Fruit fly (Drosophila melanogaster) whole organism, wandering third instar larva: ENCODE measurements around the gene Cht6.

ENCODE experiments used
- Abd-B ChIP-seq: fragments of >200 bp; optimal IDR thresholded peaks from 2 replicates; lab custom pipeline; 2017; ENCODE audit warnings: missing biosample characterization, missing genetic modification characterization
- CG9705 ChIP-seq: fragments of 200-800 bp; sonication (Bioruptor generic); optimal IDR thresholded peaks from 2 replicates; lab custom pipeline; 2018; ENCODE audit warnings: missing biosample characterization, mild to moderate bottlenecking, missing genetic modification characterization
- CrebA ChIP-seq: fragments of 200-800 bp; sonication (Bioruptor generic); optimal IDR thresholded peaks from 2 replicates; lab custom pipeline; 2016; ENCODE audit warnings: missing biosample characterization, mild to moderate bottlenecking, missing genetic modification characterization, borderline replicate concordance
- Dfd ChIP-seq: fragments of >200 bp; optimal IDR thresholded peaks from 2 replicates; lab custom pipeline; 2017; ENCODE audit warnings: missing biosample characterization, missing genetic modification characterization
- Dif ChIP-seq: fragments of 200-275, 200-300 bp; sonication (Bioruptor generic); optimal IDR thresholded peaks from 2 replicates; lab custom pipeline; 2018; ENCODE audit warnings: missing biosample characterization, missing genetic modification characterization; ENCODE audit not compliant: partially characterized antibody
- GATAd ChIP-seq: sonication (Bioruptor generic); optimal IDR thresholded peaks from 2 replicates; lab custom pipeline; 2016; ENCODE audit warnings: missing biosample characterization, missing genetic modification characterization
- Hnf4 ChIP-seq: fragments of 200-800 bp; sonication (Bioruptor generic); optimal IDR thresholded peaks from 2 replicates; lab custom pipeline; 2016; ENCODE audit warnings: missing biosample characterization, mild to moderate bottlenecking, missing genetic modification characterization
- Hr78 ChIP-seq: fragments of >200 bp; optimal IDR thresholded peaks from 2 replicates; lab custom pipeline; 2017; ENCODE audit warnings: missing biosample characterization, missing genetic modification characterization
- Hr83 ChIP-seq: fragments of 200-300 bp; sonication (Bioruptor generic); optimal IDR thresholded peaks from 2 replicates; lab custom pipeline; 2016; ENCODE audit warnings: missing biosample characterization, mild to moderate bottlenecking, missing genetic modification characterization, moderate library complexity; ENCODE audit not compliant: poor library complexity, severe bottlenecking
- Jra ChIP-seq: sonication (Bioruptor generic); optimal IDR thresholded peaks from 2 replicates; lab custom pipeline; 2016; ENCODE audit warnings: missing biosample characterization, missing genetic modification characterization
- Mio ChIP-seq: sonication (Bioruptor generic); optimal IDR thresholded peaks from 2 replicates; lab custom pipeline; 2016; ENCODE audit warnings: missing biosample characterization, missing genetic modification characterization
- Myc ChIP-seq: fragments of >200 bp; optimal IDR thresholded peaks from 2 replicates; lab custom pipeline; 2017
- OdsH ChIP-seq: fragments of 200-800 bp; sonication (Bioruptor generic); optimal IDR thresholded peaks from 2 replicates; lab custom pipeline; 2016; ENCODE audit warnings: missing biosample characterization, mild to moderate bottlenecking, missing genetic modification characterization
- Rel ChIP-seq, 2 experiments: fragments of 200-800 bp; sonication (Bioruptor generic) in 1 of 2; optimal IDR thresholded peaks; 2 replicates in 1 of 2; 3 replicates in 1 of 2; lab custom pipeline; 2016 to 2019; ENCODE audit warnings: mild to moderate bottlenecking in 2 of 2, missing biosample characterization in 2 of 2, missing genetic modification characterization in 2 of 2, moderate library complexity in 1 of 2
- Vsx2 ChIP-seq: fragments of 200-300, 225-300 bp; sonication (Bioruptor generic); optimal IDR thresholded peaks from 2 replicates; lab custom pipeline; 2018; ENCODE audit warnings: missing biosample characterization, missing genetic modification characterization; ENCODE audit not compliant: partially characterized antibody
- br ChIP-seq: fragments of 200-800 bp; sonication (Bioruptor generic); optimal IDR thresholded peaks from 2 replicates; lab custom pipeline; 2016; ENCODE audit warnings: missing biosample characterization, missing genetic modification characterization
- brk ChIP-seq: fragments of 200-800 bp; sonication (Bioruptor generic); optimal IDR thresholded peaks from 2 replicates; lab custom pipeline; 2016; ENCODE audit warnings: missing biosample characterization, mild to moderate bottlenecking, missing genetic modification characterization
- dmrt93B ChIP-seq: fragments of 200-800 bp; sonication (Bioruptor generic); optimal IDR thresholded peaks from 2 replicates; lab custom pipeline; 2018; ENCODE audit warnings: missing biosample characterization, mild to moderate bottlenecking, missing genetic modification characterization
- dsf ChIP-seq: sonication (Bioruptor generic); optimal IDR thresholded peaks from 2 replicates; lab custom pipeline; 2016; ENCODE audit warnings: missing biosample characterization, missing genetic modification characterization, borderline replicate concordance
- ey ChIP-seq: fragments of 200-800 bp; sonication (Bioruptor generic); optimal IDR thresholded peaks from 2 replicates; lab custom pipeline; 2016; ENCODE audit warnings: missing biosample characterization, missing genetic modification characterization
- fru ChIP-seq: fragments of 200-800 bp; sonication (Bioruptor generic); optimal IDR thresholded peaks from 3 replicates; lab custom pipeline; 2016; ENCODE audit warnings: missing biosample characterization, mild to moderate bottlenecking, missing genetic modification characterization
- h ChIP-seq: fragments of 200-800 bp; sonication (Bioruptor generic); optimal IDR thresholded peaks from 3 replicates; lab custom pipeline; 2016; ENCODE audit warnings: missing biosample characterization, mild to moderate bottlenecking, missing genetic modification characterization
- jim ChIP-seq: fragments of 175-275, 200-325 bp; sonication (Bioruptor generic); optimal IDR thresholded peaks from 2 replicates; lab custom pipeline; 2016; ENCODE audit warnings: missing biosample characterization, mild to moderate bottlenecking, missing genetic modification characterization
- lola ChIP-seq: fragments of >200 bp; optimal IDR thresholded peaks from 2 replicates; lab custom pipeline; 2017; ENCODE audit warnings: missing biosample characterization, missing genetic modification characterization
- pan ChIP-seq: fragments of >200 bp; optimal IDR thresholded peaks from 2 replicates; lab custom pipeline; 2017
- psq ChIP-seq: fragments of 200-800 bp; sonication (Bioruptor generic); optimal IDR thresholded peaks from 3 replicates; lab custom pipeline; 2017; ENCODE audit warnings: missing biosample characterization, mild to moderate bottlenecking, missing genetic modification characterization, moderate library complexity
- rgr ChIP-seq: fragments of 200-800 bp; sonication (Bioruptor generic); optimal IDR thresholded peaks from 3 replicates; lab custom pipeline; 2016; ENCODE audit warnings: missing biosample characterization, mild to moderate bottlenecking, missing genetic modification characterization
- sage ChIP-seq: fragments of 200-800 bp; sonication (Bioruptor generic); optimal IDR thresholded peaks from 2 replicates; lab custom pipeline; 2016; ENCODE audit warnings: missing biosample characterization, mild to moderate bottlenecking, missing genetic modification characterization
- sv ChIP-seq: fragments of 200-800 bp; sonication (Bioruptor generic); optimal IDR thresholded peaks from 3 replicates; lab custom pipeline; 2016; ENCODE audit warnings: missing biosample characterization, missing genetic modification characterization
- usp ChIP-seq: fragments of >200 bp; optimal IDR thresholded peaks from 2 replicates; lab custom pipeline; 2017; ENCODE audit warnings: missing biosample characterization, missing genetic modification characterization
- woc ChIP-seq: sonication (Bioruptor generic); optimal IDR thresholded peaks from 2 replicates; lab custom pipeline; 2016; ENCODE audit warnings: missing biosample characterization, mild to moderate bottlenecking, missing genetic modification characterization

Gene Cht6

DNA sequence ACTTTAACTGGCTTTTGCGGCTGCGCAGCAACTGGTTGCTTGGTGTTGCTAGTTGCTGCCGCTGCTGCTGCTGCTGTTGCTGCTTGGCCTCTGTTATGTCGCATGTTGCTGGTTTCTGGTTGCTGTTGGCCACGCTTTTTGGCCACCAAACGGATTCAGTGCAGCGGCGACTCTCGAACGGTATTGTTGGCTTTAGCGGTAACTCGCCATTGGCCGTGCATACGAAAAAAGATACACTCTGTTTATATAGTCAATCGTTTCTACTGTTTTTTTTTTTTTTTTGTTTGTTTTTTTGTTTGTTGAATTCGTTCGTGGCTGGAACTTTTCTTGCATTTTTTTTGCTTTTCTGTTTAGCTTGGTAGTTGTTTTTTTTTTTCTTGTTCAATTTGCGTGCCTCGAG, at the start of gene Cht6:
TSS of gene Cht6 (plus strand) at position 122 of the 400 bp plus-strand sequence.
- TF ChIP-seq dsf (GFP tag; lab: Kevin White, UChicago) (no peak), fru (GFP tag; lab: Kevin White, UChicago) (peak; percentile 39)

DNA sequence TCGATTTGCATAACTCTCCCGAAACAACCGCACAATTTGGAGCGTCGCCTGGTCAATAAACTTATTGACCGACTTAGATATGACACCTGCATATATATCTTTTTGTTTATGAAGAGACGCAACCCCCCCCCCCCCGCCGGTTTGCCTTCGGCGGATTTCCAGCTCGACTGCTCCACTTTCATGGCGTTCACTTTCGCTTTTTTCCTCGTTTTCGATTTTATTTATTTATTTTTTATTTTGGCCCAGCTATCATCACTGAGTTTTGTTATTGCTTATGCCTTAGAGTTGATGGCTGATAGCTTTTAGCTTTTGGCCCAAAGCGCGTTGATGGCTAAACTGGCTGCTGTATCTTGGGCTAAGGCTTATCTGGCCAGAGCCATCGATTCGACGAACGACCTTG, 40.7 kb upstream of the Cht6 start:
- TF ChIP-seq fru (GFP tag; lab: Kevin White, UChicago) (no peak), usp (no peak), CrebA (GFP tag; lab: Kevin White, UChicago) (no peak), brk (GFP tag; lab: Kevin White, UChicago) (no peak), woc (GFP tag; lab: Kevin White, UChicago) (no peak), pan (lab: Kevin White, UChicago) (no peak), Mio (GFP tag; lab: Kevin White, UChicago) (no peak), Dfd (GFP tag; lab: Kevin White, UChicago) (no peak), br (GFP tag; lab: Kevin White, UChicago) (no peak), Myc (lab: Kevin White, UChicago) (no peak), CG9705 (GFP tag; lab: Kevin White, UChicago) (no peak)

DNA sequence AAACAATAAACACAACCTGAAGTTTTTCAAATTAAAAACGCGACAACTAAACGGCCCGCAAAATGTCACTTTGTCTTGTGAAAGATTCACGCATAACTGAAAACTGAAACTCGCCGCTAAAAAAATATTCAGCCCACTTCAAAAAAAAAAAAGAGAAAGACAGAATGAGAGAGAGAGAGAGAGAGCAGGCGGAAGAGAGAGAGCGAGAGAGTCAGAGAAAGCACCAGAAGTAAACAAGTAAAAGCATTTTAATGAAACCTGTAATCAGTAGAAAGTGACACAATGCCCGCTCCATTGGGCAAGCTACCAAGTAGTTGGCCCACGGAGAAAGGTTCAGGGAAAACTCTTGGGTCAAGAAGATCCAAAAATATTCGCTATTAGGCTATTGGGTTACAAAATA, 39.3 kb upstream of the Cht6 start, which contains the start of gene CG43386:
TSS of gene CG43386 (minus strand) at position 101 of the 400 bp plus-strand sequence.
- TF ChIP-seq brk (GFP tag; lab: Kevin White, UChicago) (no peak), lola (no peak), Hr78 (no peak), psq (no peak), GATAd (GFP tag; lab: Kevin White, UChicago) (no peak), rgr (no peak), Vsx2 (GFP tag; lab: Kevin White, UChicago) (no peak), sv (no peak)

DNA sequence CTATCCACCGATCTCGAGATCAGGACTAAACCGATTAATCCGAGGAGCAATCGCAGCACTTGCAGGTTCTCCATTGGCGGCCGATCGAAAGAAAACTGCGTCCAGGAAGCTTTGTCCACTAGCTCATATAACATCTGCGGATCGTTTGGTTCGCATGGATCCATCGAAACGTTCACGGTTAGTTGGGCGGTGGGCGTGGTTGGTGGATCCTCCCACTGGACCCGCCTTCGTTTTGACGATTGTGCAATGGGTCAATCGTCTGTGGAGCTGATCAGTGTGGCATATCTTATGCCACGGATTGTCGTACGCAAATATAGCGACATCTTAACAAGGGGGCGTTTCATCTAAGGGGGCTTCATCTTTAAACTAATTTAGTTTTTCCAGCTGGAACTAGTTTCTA, 36.2 kb upstream of the Cht6 start, which contains the start of gene CG15252:
TSS of gene CG15252 (minus strand) at position 101 of the 400 bp plus-strand sequence.
- TF ChIP-seq sage (GFP tag; lab: Kevin White, UChicago) (no peak), woc (GFP tag; lab: Kevin White, UChicago) (no peak), fru (GFP tag; lab: Kevin White, UChicago) (no peak), ey (no peak), Vsx2 (GFP tag; lab: Kevin White, UChicago) (no peak), Abd-B (GFP tag; lab: Kevin White, UChicago) (no peak), OdsH (no peak), Jra (GFP tag; lab: Kevin White, UChicago) (no peak), pan (lab: Kevin White, UChicago) (no peak), h (GFP tag; lab: Kevin White, UChicago) (no peak), dmrt93B (GFP tag; lab: Kevin White, UChicago) (no peak), Dif (GFP tag; lab: Kevin White, UChicago) (no peak), Hnf4 (GFP tag; lab: Kevin White, UChicago) (no peak), br (GFP tag; lab: Kevin White, UChicago) (no peak), jim (GFP tag; lab: Kevin White, UChicago) (no peak), CG9705 (GFP tag; lab: Kevin White, UChicago) (no peak), Rel (GFP tag; optimal IDR thresholded peaks at IDR 0.05; lab: Kevin White, UChicago) (no peak), Rel (tag; optimal IDR thresholded peaks at IDR 0.05; lab: Kevin White, UChicago) (no peak), Hr78 (no peak), brk (GFP tag; lab: Kevin White, UChicago) (no peak)

DNA sequence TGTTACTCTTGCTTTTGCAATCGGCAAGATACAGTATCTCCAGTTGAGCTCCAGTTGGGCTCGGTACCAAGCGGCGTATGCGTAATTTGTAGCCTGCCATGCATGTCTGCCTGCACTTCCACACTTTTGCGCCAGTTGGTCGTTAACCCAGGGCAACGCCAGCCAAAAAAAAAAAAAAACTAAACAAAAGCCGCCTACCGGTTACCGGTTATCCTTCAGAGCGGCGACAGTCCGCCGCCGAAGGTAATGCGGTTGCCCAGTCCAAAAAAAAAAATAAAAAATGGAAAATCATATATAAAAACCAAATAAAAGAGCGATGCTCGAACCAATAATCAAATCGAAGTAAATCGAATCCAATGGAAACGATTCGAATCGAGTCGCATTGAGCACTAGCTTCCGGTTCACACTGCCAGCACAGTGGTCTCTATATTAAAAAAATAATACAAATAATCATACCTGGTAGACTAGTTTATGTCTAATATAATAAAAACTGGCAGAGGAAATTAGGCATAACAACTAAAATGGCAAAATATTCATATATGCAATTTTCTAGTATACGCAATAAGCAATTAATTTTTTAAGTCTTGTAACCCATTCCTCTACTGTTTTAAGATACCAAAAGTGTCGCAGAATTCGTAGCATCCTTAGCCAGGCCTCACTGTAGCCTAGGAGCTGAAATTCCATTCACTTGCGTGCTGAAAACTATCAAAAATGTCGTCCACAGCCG, 29.1 kb upstream of the Cht6 start:
- TF ChIP-seq ey (no peak), Vsx2 (GFP tag; lab: Kevin White, UChicago) (no peak), Hr83 (GFP tag; lab: Kevin White, UChicago) (no peak), Hr78 (no peak), Hnf4 (GFP tag; lab: Kevin White, UChicago) (no peak), usp (no peak), sv (no peak), CG9705 (GFP tag; lab: Kevin White, UChicago) (no peak), GATAd (GFP tag; lab: Kevin White, UChicago) (no peak), lola (no peak), dsf (GFP tag; lab: Kevin White, UChicago) (no peak)
